Fruit fly (Drosophila melanogaster): ENCODE results near the gene CG14322.

DNA sequence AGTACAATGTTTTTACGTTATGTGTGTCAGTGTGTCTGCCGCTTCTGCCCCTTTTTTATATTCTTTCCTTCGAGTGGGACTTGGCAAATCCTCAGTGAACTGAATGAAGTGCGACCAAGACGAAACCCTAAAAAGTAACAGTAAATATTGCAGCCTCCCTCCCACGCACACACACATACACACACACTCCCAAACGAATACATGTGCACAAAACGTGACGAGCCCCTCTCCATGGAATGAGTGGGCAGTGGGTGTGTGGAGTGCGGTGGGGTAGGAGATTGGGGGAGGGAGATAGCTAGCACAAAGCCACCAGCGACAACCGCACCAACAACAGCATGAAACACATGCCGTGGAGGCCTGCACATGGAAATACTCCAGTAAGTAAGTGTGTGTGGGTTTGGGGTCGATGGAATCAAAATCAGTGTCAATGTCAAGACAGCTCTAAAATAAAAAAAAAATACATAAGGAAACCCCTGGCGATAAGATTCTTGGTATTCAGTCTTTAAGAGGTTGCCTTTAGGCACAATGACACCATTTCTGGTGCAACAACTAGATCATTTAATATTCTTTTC is 67.4 kb downstream of the CG14322 start:
- TF ChIP-seq fru (GFP tag; optimal IDR thresholded peaks at IDR 0.05): no peak
- TF ChIP-seq GATAd (GFP tag; optimal IDR thresholded peaks at IDR 0.05): no peak
- no peak for TF ChIP-seq Abd-B (GFP tag; optimal IDR thresholded peaks at IDR 0.05)
- no peak for TF ChIP-seq CG32264 (GFP tag; optimal IDR thresholded peaks at IDR 0.05)
- TF ChIP-seq rgr (GFP tag; optimal IDR thresholded peaks at IDR 0.05): no peak
- no peak for TF ChIP-seq usp (GFP tag; optimal IDR thresholded peaks at IDR 0.05)
- TF ChIP-seq pan (optimal IDR thresholded peaks at IDR 0.05): no peak
- TF ChIP-seq Rel (GFP tag; optimal IDR thresholded peaks at IDR 0.05): no peak
- peak; percentile 80 for TF ChIP-seq Rel (tag; optimal IDR thresholded peaks at IDR 0.05)
- TF ChIP-seq Hr83 (GFP tag; optimal IDR thresholded peaks at IDR 0.05; ENCODE audit: poor library complexity, severe bottlenecking): no peak
- TF ChIP-seq br (GFP tag; optimal IDR thresholded peaks at IDR 0.05): no peak
- TF ChIP-seq jim (GFP tag; optimal IDR thresholded peaks at IDR 0.05): no peak
- peak; percentile 52 for TF ChIP-seq psq (GFP tag; optimal IDR thresholded peaks at IDR 0.05)
- no peak for TF ChIP-seq sv (GFP tag; optimal IDR thresholded peaks at IDR 0.05)
